In genomic region chr3R:21481960-21482359, dm6 we compare ENCODE assay signal across 1 fruit fly cellular context.
TF ChIP-seq lines count a peak whose summit lies in the region.

TSS of gene Fancm (plus strand) at chr3R:21482325.

TF ChIP-seq in whole organism, embryonic, 481 proteins besides CTCF, POLR2A, EP300 and RAD21 (continued from another document):
- TF ChIP-seq Fer3 (tag; optimal IDR thresholded peaks at IDR 0.05; lab: Kevin White, UChicago) (peak; percentile 35), jing (GFP tag; optimal IDR thresholded peaks at IDR 0.05; lab: Kevin White, UChicago) (no peak), usp (GFP tag; optimal IDR thresholded peaks at IDR 0.05; lab: Kevin White, UChicago) (no peak), CG9932 (GFP tag; IDR thresholded peaks at IDR 0.05; lab: Robert Waterston, UW) (peak; percentile 84), sim (GFP tag; IDR thresholded peaks at IDR 0.05; lab: Robert Waterston, UW) (no peak), CG11696 (GFP tag; IDR thresholded peaks at IDR 0.05; lab: Robert Waterston, UW) (no peak), CG8089 (GFP tag; optimal IDR thresholded peaks at IDR 0.05; lab: Kevin White, UChicago) (peak; percentile 58), Meics (GFP tag; optimal IDR thresholded peaks at IDR 0.05; lab: Kevin White, UChicago) (peak; percentile 50), sc (optimal IDR thresholded peaks at IDR 0.05; lab: Kevin White, UChicago) (no peak), sc (GFP tag; optimal IDR thresholded peaks at IDR 0.05; lab: Kevin White, UChicago) (no peak), ro (GFP tag; IDR thresholded peaks at IDR 0.05; lab: Robert Waterston, UW) (no peak), bab2 (GFP tag; optimal IDR thresholded peaks at IDR 0.05; lab: Kevin White, UChicago) (peak; percentile 79), Blimp-1 (GFP tag; optimal IDR thresholded peaks at IDR 0.05; lab: Kevin White, UChicago) (no peak), row (GFP tag; IDR thresholded peaks at IDR 0.05; lab: Robert Waterston, UW) (peak; percentile 54), wdn (GFP tag; IDR thresholded peaks at IDR 0.05; lab: Robert Waterston, UW) (no peak), CG17328 (GFP tag; IDR thresholded peaks at IDR 0.05; lab: Robert Waterston, UW) (peak; percentile 45; the same call in 1 of the 2 replicates), CG14965 (GFP tag; optimal IDR thresholded peaks at IDR 0.05; lab: Kevin White, UChicago; ENCODE audit: borderline replicate concordance) (no peak), Antp (GFP tag; optimal IDR thresholded peaks at IDR 0.05; lab: Kevin White, UChicago) (peak; percentile 85), Abd-B (GFP tag; optimal IDR thresholded peaks at IDR 0.05; lab: Kevin White, UChicago) (peak; percentile 85), peb (GFP tag; IDR thresholded peaks at IDR 0.05; lab: Robert Waterston, UW) (no peak), CG8281 (tag; optimal IDR thresholded peaks at IDR 0.05; lab: Kevin White, UChicago) (no peak), croc (GFP tag; conservative IDR thresholded peaks at IDR 0.05; lab: Robert Waterston, UW) (no peak), Usf (GFP tag; optimal IDR thresholded peaks at IDR 0.05; lab: Kevin White, UChicago) (peak; percentile 38), CG12104 (GFP tag; optimal IDR thresholded peaks at IDR 0.05; lab: Kevin White, UChicago) (peak; percentile 37), nmo (GFP tag; optimal IDR thresholded peaks at IDR 0.05; lab: Kevin White, UChicago) (peak; percentile 83), p53 (GFP tag; optimal IDR thresholded peaks at IDR 0.05; lab: Kevin White, UChicago) (peak; percentile 64), CG14441 (GFP tag; IDR thresholded peaks at IDR 0.05; lab: Robert Waterston, UW) (peak; percentile 45; the same call in 1 of the 2 replicates), Dad (GFP tag; optimal IDR thresholded peaks at IDR 0.05; lab: Kevin White, UChicago) (peak; percentile 74), CG16813 (GFP tag; IDR thresholded peaks at IDR 0.05; lab: Robert Waterston, UW; ENCODE audit: partially characterized antibody) (peak; percentile 63), onecut (GFP tag; IDR thresholded peaks at IDR 0.05; lab: Robert Waterston, UW) (no peak), CG13287 (GFP tag; IDR thresholded peaks at IDR 0.05; lab: Robert Waterston, UW; ENCODE audit: partially characterized antibody) (peak; percentile 84)
